Fruit fly (Drosophila melanogaster) whole organism, embryonic: ENCODE data around the gene Rbp.

ENCODE experiments used
- Adf1 ChIP-seq: fragments of 200-800 bp; sonication (Bioruptor generic); IDR thresholded peaks from 2 replicates; pipeline ENCODE4 v1.3.6; 2022; ENCODE audit warnings: missing biosample characterization, missing genetic modification characterization
- Blimp-1 ChIP-seq: fragments of 200-800 bp; sonication (Bioruptor generic); optimal IDR thresholded peaks from 3 replicates; lab custom pipeline; 2018; ENCODE audit warnings: missing biosample characterization, missing genetic modification characterization, mild to moderate bottlenecking, moderate library complexity, missing genetic modification reagents
- Bteb2 ChIP-seq: fragments of 200-800 bp; sonication (Bioruptor generic); optimal IDR thresholded peaks from 2 replicates; lab custom pipeline; 2016; ENCODE audit warnings: missing biosample characterization, missing genetic modification characterization
- CG12071 ChIP-seq: fragments of 200-800 bp; sonication (Bioruptor generic); optimal IDR thresholded peaks from 3 replicates; lab custom pipeline; 2018; ENCODE audit warnings: missing biosample characterization, mild to moderate bottlenecking, missing genetic modification characterization
- CG12769 ChIP-seq: fragments of 200-800 bp; sonication (Bioruptor generic); optimal IDR thresholded peaks from 2 replicates; lab custom pipeline; 2019; ENCODE audit warnings: missing biosample characterization, mild to moderate bottlenecking, missing genetic modification characterization, moderate library complexity
- CG15514 ChIP-seq: fragments of 200-800 bp; sonication (Bioruptor generic); optimal IDR thresholded peaks from 3 replicates; lab custom pipeline; 2017; ENCODE audit warnings: missing biosample characterization, missing genetic modification characterization, mild to moderate bottlenecking, moderate library complexity, missing genetic modification reagents
- CG16815 ChIP-seq: fragments of 200-800 bp; sonication (Bioruptor generic); optimal IDR thresholded peaks from 3 replicates; lab custom pipeline; 2017; ENCODE audit warnings: missing biosample characterization, mild to moderate bottlenecking, missing genetic modification characterization
- CG16863 ChIP-seq: fragments of 200-800 bp; sonication (Bioruptor generic); optimal IDR thresholded peaks from 3 replicates; lab custom pipeline; 2016; ENCODE audit warnings: missing biosample characterization, missing genetic modification characterization
- CG1792 ChIP-seq: fragments of 200-800 bp; sonication (Bioruptor generic); optimal IDR thresholded peaks from 2 replicates; lab custom pipeline; 2016; ENCODE audit warnings: missing biosample characterization, missing genetic modification characterization
- CG18011 ChIP-seq: fragments of 200-800 bp; sonication (Bioruptor generic); optimal IDR thresholded peaks from 2 replicates; lab custom pipeline; 2017; ENCODE audit warnings: missing biosample characterization, missing genetic modification characterization, mild to moderate bottlenecking, moderate library complexity, missing genotype
- CG33213 ChIP-seq: fragments of 200-800 bp; sonication (Bioruptor generic); optimal IDR thresholded peaks from 3 replicates; lab custom pipeline; 2016; ENCODE audit warnings: missing biosample characterization, missing genetic modification characterization
- CG6683 ChIP-seq: fragments of 200-800 bp; sonication (Bioruptor generic); optimal IDR thresholded peaks from 2 replicates; lab custom pipeline; 2017; ENCODE audit warnings: missing biosample characterization, mild to moderate bottlenecking, missing genetic modification characterization, missing genetic modification reagents
- CG9609 ChIP-seq: fragments of 200-800 bp; sonication (Bioruptor generic); optimal IDR thresholded peaks from 3 replicates; lab custom pipeline; 2016; ENCODE audit warnings: missing biosample characterization, missing genetic modification characterization
- CTCF ChIP-seq: fragments of 200-800 bp; sonication (Bioruptor generic); optimal IDR thresholded peaks from 2 replicates; lab custom pipeline; 2017; ENCODE audit warnings: missing biosample characterization, mild to moderate bottlenecking, missing genetic modification characterization, moderate library complexity
- Deaf1 ChIP-seq: fragments of 200-800 bp; optimal IDR thresholded peaks from 3 replicates; lab custom pipeline; 2019; ENCODE audit warnings: missing biosample characterization, mild to moderate bottlenecking, missing genetic modification characterization, moderate library complexity
- Dip2 ChIP-seq: fragments of 200-800 bp; sonication (Bioruptor generic); IDR thresholded peaks from 2 replicates; pipeline ENCODE4 v1.3.6; 2022; ENCODE audit warnings: missing biosample characterization, missing genetic modification characterization
- Ets65A ChIP-seq: fragments of 200-800 bp; sonication (Bioruptor generic); peaks from one replicate; lab custom pipeline; 2016; ENCODE audit warnings: missing biosample characterization, missing genetic modification characterization
- Gug ChIP-seq: fragments of 200-800 bp; sonication (Bioruptor generic); IDR thresholded peaks from 4 replicates; pipeline ENCODE4 v1.3.6; 2022; ENCODE audit warnings: missing biosample characterization, missing genetic modification characterization
- HmgZ ChIP-seq: fragments of 200-800 bp; sonication (Bioruptor generic); optimal IDR thresholded peaks from 2 replicates; lab custom pipeline; 2018; ENCODE audit warnings: missing biosample characterization, mild to moderate bottlenecking, missing genetic modification characterization
- Jarid2 ChIP-seq: fragments of 200-800 bp; sonication (Bioruptor generic); optimal IDR thresholded peaks from 3 replicates; lab custom pipeline; 2017; ENCODE audit warnings: mild to moderate bottlenecking, missing biosample characterization, missing genetic modification reagents, missing genetic modification characterization
- Mad ChIP-seq: fragments of 200-800 bp; sonication (Bioruptor generic); optimal IDR thresholded peaks from 2 replicates; lab custom pipeline; 2016; ENCODE audit warnings: missing biosample characterization, missing genetic modification characterization
- Med ChIP-seq: fragments of 200-800 bp; sonication (Bioruptor generic); peaks from one replicate; lab custom pipeline; 2016; ENCODE audit warnings: missing biosample characterization, missing genetic modification characterization, mild to moderate bottlenecking, inconsistent platforms, moderate library complexity
- NK7.1 ChIP-seq: fragments of 200-800 bp; sonication (Bioruptor generic); optimal IDR thresholded peaks from 3 replicates; lab custom pipeline; 2016; ENCODE audit warnings: missing biosample characterization, missing genetic modification characterization
- Nf-YC ChIP-seq: fragments of 200-800 bp; optimal IDR thresholded peaks from 3 replicates; lab custom pipeline; 2019; ENCODE audit warnings: missing biosample characterization, mild to moderate bottlenecking, missing genetic modification characterization, moderate library complexity
- chm ChIP-seq: fragments of 200-800 bp; sonication (Bioruptor generic); IDR thresholded peaks from 2 replicates; pipeline ENCODE4 v1.3.6; 2022; ENCODE audit warnings: missing biosample characterization, missing genetic modification characterization
- corto ChIP-seq: fragments of 200-800 bp; sonication (Bioruptor generic); optimal IDR thresholded peaks from 2 replicates; lab custom pipeline; 2016; ENCODE audit warnings: missing biosample characterization, mild to moderate bottlenecking, missing genetic modification characterization, moderate library complexity
- dpn ChIP-seq, 2 experiments: fragments of 200-800 bp; sonication (Bioruptor generic); optimal IDR thresholded peaks; 3 replicates each; lab custom pipeline; 2016; ENCODE audit warnings: missing biosample characterization in 2 of 2, missing genetic modification characterization in 2 of 2
- esg ChIP-seq: fragments of 200-800 bp; sonication (Bioruptor generic); conservative IDR thresholded peaks from 2 replicates; pipeline ENCODE4 v1.3.6; 2022; ENCODE audit warnings: missing biosample characterization, missing genetic modification characterization
- hbn ChIP-seq: fragments of 200-800 bp; sonication (Bioruptor generic); IDR thresholded peaks from 2 replicates; pipeline ENCODE4 v1.3.6; 2022; ENCODE audit warnings: missing biosample characterization, missing genetic modification characterization; ENCODE audit not compliant: partially characterized antibody
- insv ChIP-seq, 2 experiments: fragments of 200-800 bp; sonication (Bioruptor generic); optimal IDR thresholded peaks; 3 replicates each; lab custom pipeline; 2016 to 2018; ENCODE audit warnings: missing biosample characterization in 2 of 2, missing genetic modification characterization in 2 of 2
- inv ChIP-seq: fragments of 200-800 bp; sonication (Bioruptor generic); IDR thresholded peaks from 2 replicates; pipeline ENCODE4 v1.3.6; 2022; ENCODE audit warnings: missing biosample characterization, missing genetic modification characterization; ENCODE audit not compliant: partially characterized antibody
- jigr1 ChIP-seq: fragments of 200-800 bp; sonication (Bioruptor generic); IDR thresholded peaks from 3 replicates; pipeline ENCODE4 v1.3.6; 2022; ENCODE audit warnings: missing biosample characterization, missing genetic modification characterization
- kah ChIP-seq: fragments of 200-800 bp; sonication (Bioruptor generic); optimal IDR thresholded peaks from 2 replicates; lab custom pipeline; 2018; ENCODE audit warnings: missing biosample characterization, mild to moderate bottlenecking, missing genetic modification characterization
- mirr ChIP-seq: fragments of 200-800 bp; sonication (Bioruptor generic); optimal IDR thresholded peaks from 3 replicates; lab custom pipeline; 2018; ENCODE audit warnings: missing biosample characterization, mild to moderate bottlenecking, missing genetic modification characterization
- sens ChIP-seq: fragments of 200-800 bp; sonication (Bioruptor generic); peaks from one replicate; lab custom pipeline; 2016; ENCODE audit warnings: missing biosample characterization, missing genetic modification characterization
- zen ChIP-seq: fragments of 200-800 bp; sonication (Bioruptor generic); optimal IDR thresholded peaks from 3 replicates; lab custom pipeline; 2018; ENCODE audit warnings: missing biosample characterization, mild to moderate bottlenecking, missing genetic modification characterization, moderate library complexity
- zf30C ChIP-seq: fragments of 200-800 bp; sonication (Bioruptor generic); optimal IDR thresholded peaks from 3 replicates; lab custom pipeline; 2018; ENCODE audit warnings: missing biosample characterization, mild to moderate bottlenecking, missing genetic modification characterization

Rbp gene

dm6 chr3R:15437458-15438414, 63.3 kb downstream of the Rbp start (continued):
- no peak for TF ChIP-seq CG6683 (GFP tag; lab: Kevin White, UChicago)
- peak; percentile 26 for TF ChIP-seq Deaf1 (tag; lab: Kevin White, UChicago)
- peak; percentile 85 for TF ChIP-seq Adf1
- peak; percentile 50 for TF ChIP-seq CG33213 (GFP tag; lab: Kevin White, UChicago)
- peak in 1 of 2 experiments; percentile 23 for TF ChIP-seq dpn (GFP tag; optimal IDR thresholded peaks at IDR 0.05; lab: Kevin White, UChicago)
- peak; percentile 82 for TF ChIP-seq Ets65A (GFP tag; lab: Kevin White, UChicago)
- TF ChIP-seq CG16863 (GFP tag; lab: Kevin White, UChicago): no peak
- no peak for TF ChIP-seq CG9609 (GFP tag; lab: Kevin White, UChicago)
- TF ChIP-seq Nf-YC (tag; lab: Kevin White, UChicago): no peak
- TF ChIP-seq Blimp-1 (GFP tag; lab: Kevin White, UChicago): peak; percentile 99
- TF ChIP-seq Dip2 (GFP tag; lab: Robert Waterston, UW): peak; percentile 96
- peak; percentile 10 for TF ChIP-seq HmgZ (tag; lab: Kevin White, UChicago)
- TF ChIP-seq zen (tag; lab: Kevin White, UChicago): peak; percentile 39
- peak; percentile 3 for TF ChIP-seq Bteb2 (GFP tag; lab: Kevin White, UChicago)
- TF ChIP-seq zf30C (GFP tag; lab: Kevin White, UChicago): no peak
- TF ChIP-seq CG1792 (GFP tag; lab: Kevin White, UChicago): no peak
- TF ChIP-seq CG18011: no peak
- TF ChIP-seq sens (GFP tag; lab: Kevin White, UChicago): peak; percentile 30
- peak in 1 of 2 experiments; percentile 53 for TF ChIP-seq insv (GFP tag; optimal IDR thresholded peaks at IDR 0.05; lab: Kevin White, UChicago)
- peak; percentile 8; the same call in 1 of the 2 replicates for TF ChIP-seq inv (GFP tag; lab: Robert Waterston, UW)
- TF ChIP-seq Mad (GFP tag; lab: Kevin White, UChicago): peak; percentile 4
- TF ChIP-seq Gug (GFP tag; lab: Robert Waterston, UW): no peak
- no peak for TF ChIP-seq esg
- TF ChIP-seq corto (GFP tag; lab: Kevin White, UChicago): no peak
- peak; percentile 80 for TF ChIP-seq CG12769
- TF ChIP-seq kah (GFP tag; lab: Kevin White, UChicago): no peak
- peak; percentile 96 for TF ChIP-seq CTCF
- TF ChIP-seq, all 482 proteins: peak for 44

- TF ChIP-seq jigr1 (GFP tag; lab: Robert Waterston, UW) (no peak), NK7.1 (no peak), CG15514 (GFP tag; lab: Kevin White, UChicago) (no peak), Jarid2 (no peak), CG16815 (GFP tag; lab: Kevin White, UChicago) (no peak), hbn (GFP tag; lab: Robert Waterston, UW) (no peak), CG12071 (GFP tag; lab: Kevin White, UChicago) (no peak), chm (no peak)
These were observed 65.2 kb downstream of the Rbp start, which contains the start of gene Act88F for dm6 chr3R:15439669-15440068. Gene Act88F, plus strand, starts transcription at chr3R:15439969.

- TF ChIP-seq Med (GFP tag; lab: Kevin White, UChicago): peak; percentile 31
- TF ChIP-seq mirr (GFP tag; lab: Kevin White, UChicago): no peak
These were observed 71.7 kb downstream of the Rbp start for dm6 chr3R:15446149-15446548.
